Worm (Caenorhabditis elegans) whole organism, midembryonic: ENCODE data around the gene xbx-9.

Source experiments
- T22C8.4 ChIP-seq: fragments of 200-800 bp; sonication (Bioruptor generic); IDR thresholded peaks from 2 replicates; pipeline ENCODE4 v1.3.6; 2022; ENCODE audit warnings: missing genetic modification characterization, missing compliant biosample characterization
- cog-1 ChIP-seq: sonication (generic microtip); optimal IDR thresholded peaks from 2 replicates; lab custom pipeline; 2016; ENCODE audit warnings: missing genetic modification characterization, missing compliant biosample characterization
- klf-2 ChIP-seq: fragments of 200-800 bp; sonication (Bioruptor generic); conservative IDR thresholded peaks from 2 replicates; pipeline ENCODE4 v1.3.6; 2022; ENCODE audit warnings: missing genetic modification reagents, missing genetic modification characterization, missing compliant biosample characterization
- med-1 ChIP-seq: sonication (generic microtip); optimal IDR thresholded peaks from 2 replicates; lab custom pipeline; 2017; ENCODE audit warnings: missing genetic modification characterization, mild to moderate bottlenecking, missing compliant biosample characterization, antibody characterized with exemption, missing genetic modification reagents; ENCODE audit not compliant: insufficient read depth
- tab-1 ChIP-seq: fragments of 200-800 bp; sonication (Bioruptor generic); IDR thresholded peaks from 2 replicates; pipeline ENCODE4 v1.3.6; 2022; ENCODE audit warnings: missing genetic modification characterization, missing compliant biosample characterization
- ztf-29 ChIP-seq: fragments of 200-800 bp; sonication (Bioruptor generic); IDR thresholded peaks from 2 replicates; pipeline ENCODE4 v1.3.6; 2022; ENCODE audit warnings: missing genetic modification reagents, missing genetic modification characterization, missing compliant biosample characterization

ce11 chrV:12747431-12747830 lies 13.4 kb downstream of the xbx-9 start, which contains the start of gene C15C8.4:
- no peak for TF ChIP-seq cog-1 (tag; lab: Kevin White, UChicago)
- TF ChIP-seq klf-2 (GFP tag; lab: Robert Waterston, UW): no peak
- no peak for TF ChIP-seq T22C8.4 (GFP tag; lab: Robert Waterston, UW)
- TF ChIP-seq tab-1 (GFP tag; lab: Robert Waterston, UW): no peak
- TF ChIP-seq ztf-29: no peak
- TF ChIP-seq med-1 (GFP tag; lab: Kevin White, UChicago): no peak
